Worm (Caenorhabditis elegans): ENCODE data around the gene Y25C1A.7.

DNA sequence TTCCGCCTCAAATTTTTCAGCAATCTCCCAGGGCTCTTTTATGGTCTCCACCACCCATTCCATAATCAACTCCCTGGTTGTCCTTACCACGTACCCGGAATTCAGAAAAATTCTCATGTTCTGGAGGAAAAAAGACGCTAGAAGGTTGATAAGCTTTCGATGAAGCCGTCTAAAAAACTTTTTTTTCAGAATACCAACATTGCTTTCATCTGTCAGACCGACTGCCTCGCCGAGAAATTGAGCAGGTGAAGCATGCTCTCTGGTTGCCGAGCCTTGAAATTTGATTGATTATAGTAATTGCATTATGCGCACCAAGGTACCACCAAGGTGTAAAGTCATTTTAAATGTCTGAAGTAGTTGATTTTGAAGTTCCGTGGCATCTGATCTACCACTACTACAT, 25.0 kb downstream of the Y25C1A.7 start, which contains the start of gene sri-30:
- TF ChIP-seq dmd-4 (tag; optimal IDR thresholded peaks at IDR 0.05; ENCODE audit: borderline replicate concordance) (no peak), sdc-2 (tag; optimal IDR thresholded peaks at IDR 0.05) (no peak), hlh-30 (tag; optimal IDR thresholded peaks at IDR 0.05; ENCODE audit: insufficient read depth) (no peak), hlh-6 (tag; optimal IDR thresholded peaks at IDR 0.05) (no peak), K02D7.2 (tag; optimal IDR thresholded peaks at IDR 0.05) (no peak), nfya-1 (tag; optimal IDR thresholded peaks at IDR 0.05) (no peak), Y22D7AL.16 (tag; optimal IDR thresholded peaks at IDR 0.05) (no peak), ama-1 (optimal IDR thresholded peaks at IDR 0.05) (no peak), unc-42 (tag; optimal IDR thresholded peaks at IDR 0.05) (no peak), eyg-1 (tag; optimal IDR thresholded peaks at IDR 0.05) (no peak), lin-11 (tag; optimal IDR thresholded peaks at IDR 0.05) (no peak)
